Fruit fly (Drosophila melanogaster) whole organism, embryonic: ENCODE measurements around the gene CG13455.
A peak's percentile ranks its signal among the peaks of the same experiment; 100 is the strongest.

Experiments
- Atf-2 ChIP-seq: fragments of 200-800 bp; sonication (Bioruptor generic); optimal IDR thresholded peaks from 2 replicates; lab custom pipeline; 2016; ENCODE audit warnings: missing biosample characterization, missing genetic modification characterization
- B-H1 ChIP-seq: fragments of 200-800 bp; sonication (Bioruptor generic); IDR thresholded peaks from 3 replicates; pipeline ENCODE4 v1.3.6; 2022; ENCODE audit warnings: missing biosample characterization, missing genetic modification characterization
- B-H2 ChIP-seq: fragments of 200-800 bp; sonication (Bioruptor generic); optimal IDR thresholded peaks from 2 replicates; lab custom pipeline; 2018; ENCODE audit warnings: missing biosample characterization, mild to moderate bottlenecking, missing genetic modification characterization
- Bdp1 ChIP-seq: fragments of 200-800 bp; sonication (Bioruptor generic); optimal IDR thresholded peaks from 3 replicates; lab custom pipeline; 2016; ENCODE audit warnings: missing biosample characterization, missing genetic modification characterization
- Blimp-1 ChIP-seq: fragments of 200-800 bp; sonication (Bioruptor generic); optimal IDR thresholded peaks from 3 replicates; lab custom pipeline; 2018; ENCODE audit warnings: missing biosample characterization, missing genetic modification characterization, mild to moderate bottlenecking, moderate library complexity, missing genetic modification reagents
- CG11398 ChIP-seq: fragments of 200-800 bp; sonication (Bioruptor generic); optimal IDR thresholded peaks from 2 replicates; lab custom pipeline; 2016; ENCODE audit warnings: missing biosample characterization, missing genetic modification characterization
- CG12155 ChIP-seq: fragments of 200-800 bp; sonication (Bioruptor generic); optimal IDR thresholded peaks from 3 replicates; lab custom pipeline; 2016; ENCODE audit warnings: missing biosample characterization, missing genetic modification characterization
- CG12219 ChIP-seq: fragments of 200-800 bp; sonication (Bioruptor generic); optimal IDR thresholded peaks from 3 replicates; lab custom pipeline; 2018; ENCODE audit warnings: missing biosample characterization, mild to moderate bottlenecking, missing genetic modification characterization
- CG12391 ChIP-seq: fragments of 200-800 bp; sonication (Bioruptor generic); optimal IDR thresholded peaks from 3 replicates; lab custom pipeline; 2018; ENCODE audit warnings: missing biosample characterization, mild to moderate bottlenecking, missing genetic modification characterization, moderate library complexity
- CG12769 ChIP-seq: fragments of 200-800 bp; sonication (Bioruptor generic); optimal IDR thresholded peaks from 2 replicates; lab custom pipeline; 2019; ENCODE audit warnings: missing biosample characterization, mild to moderate bottlenecking, missing genetic modification characterization, moderate library complexity
- CG14014 ChIP-seq: fragments of 200-800 bp; sonication (Bioruptor generic); IDR thresholded peaks from 2 replicates; pipeline ENCODE4 v1.3.6; 2022; ENCODE audit warnings: missing biosample characterization, missing genetic modification characterization
- CG14860 ChIP-seq: fragments of 200-800 bp; sonication (Bioruptor generic); IDR thresholded peaks from 3 replicates; pipeline ENCODE4 v1.3.6; 2022; ENCODE audit warnings: missing biosample characterization, missing genetic modification characterization; ENCODE audit not compliant: partially characterized antibody
- CG1647 ChIP-seq: fragments of 200-800 bp; sonication (Bioruptor generic); optimal IDR thresholded peaks from 3 replicates; lab custom pipeline; 2016; ENCODE audit warnings: missing biosample characterization, missing genetic modification characterization
- CG17359 ChIP-seq: fragments of 200-800 bp; sonication (Bioruptor generic); optimal IDR thresholded peaks from 3 replicates; lab custom pipeline; 2018; ENCODE audit warnings: missing biosample characterization, mild to moderate bottlenecking, missing genetic modification characterization, moderate library complexity
- CG2120 ChIP-seq: fragments of 200-800 bp; sonication (Bioruptor generic); optimal IDR thresholded peaks from 3 replicates; lab custom pipeline; 2016; ENCODE audit warnings: missing biosample characterization, missing genetic modification characterization
- CG31224 ChIP-seq: fragments of 200-800 bp; sonication (Bioruptor generic); IDR thresholded peaks from 2 replicates; pipeline ENCODE4 v1.3.6; 2022; ENCODE audit warnings: missing biosample characterization, missing genetic modification characterization
- CG3838 ChIP-seq: fragments of 200-800 bp; sonication (Bioruptor generic); optimal IDR thresholded peaks from 3 replicates; lab custom pipeline; 2016; ENCODE audit warnings: missing biosample characterization, missing genetic modification characterization
- CG4854 ChIP-seq: fragments of 200-800 bp; sonication (Bioruptor generic); optimal IDR thresholded peaks from 2 replicates; lab custom pipeline; 2016; ENCODE audit warnings: missing biosample characterization, missing genetic modification characterization, inconsistent platforms
- CG6175 ChIP-seq: fragments of 200-800 bp; sonication (Bioruptor generic); IDR thresholded peaks from 3 replicates; pipeline ENCODE4 v1.3.6; 2022; ENCODE audit warnings: missing biosample characterization, missing genetic modification characterization
- CG6683 ChIP-seq: fragments of 200-800 bp; sonication (Bioruptor generic); optimal IDR thresholded peaks from 2 replicates; lab custom pipeline; 2017; ENCODE audit warnings: missing biosample characterization, mild to moderate bottlenecking, missing genetic modification characterization, missing genetic modification reagents
- CG6813 ChIP-seq: fragments of 200-800 bp; sonication (Bioruptor generic); optimal IDR thresholded peaks from 2 replicates; lab custom pipeline; 2017; ENCODE audit warnings: missing biosample characterization, missing genetic modification characterization, mild to moderate bottlenecking, moderate library complexity, missing genetic modification reagents
- CG6854 ChIP-seq: fragments of 200-800 bp; sonication (Bioruptor generic); optimal IDR thresholded peaks from 3 replicates; lab custom pipeline; 2017; ENCODE audit warnings: missing biosample characterization, mild to moderate bottlenecking, missing genetic modification characterization
- CG7372 ChIP-seq: fragments of 200-800 bp; sonication (Bioruptor generic); IDR thresholded peaks from 2 replicates; pipeline ENCODE4 v1.3.6; 2022; ENCODE audit warnings: missing biosample characterization, missing genetic modification characterization
- CG9817 ChIP-seq: fragments of 200-800 bp; sonication (Bioruptor generic); optimal IDR thresholded peaks from 2 replicates; lab custom pipeline; 2018; ENCODE audit warnings: missing biosample characterization, mild to moderate bottlenecking, missing genetic modification characterization, moderate library complexity
- ERR ChIP-seq: fragments of 200-800 bp; sonication (Bioruptor generic); optimal IDR thresholded peaks from 2 replicates; lab custom pipeline; 2016; ENCODE audit warnings: missing biosample characterization, missing genetic modification characterization
- HHEX ChIP-seq: fragments of 200-800 bp; sonication (Bioruptor generic); optimal IDR thresholded peaks from 3 replicates; lab custom pipeline; 2017; ENCODE audit warnings: missing biosample characterization, mild to moderate bottlenecking, missing genetic modification characterization, missing genetic modification reagents
- Hsf ChIP-seq: fragments of 200-800 bp; sonication (Bioruptor generic); optimal IDR thresholded peaks from 3 replicates; lab custom pipeline; 2016; ENCODE audit warnings: missing biosample characterization, missing genetic modification characterization
- NC2β ChIP-seq: fragments of 200-800 bp; sonication (Bioruptor generic); optimal IDR thresholded peaks from 2 replicates; lab custom pipeline; 2016; ENCODE audit warnings: missing biosample characterization, missing genetic modification characterization
- Optix ChIP-seq: fragments of 200-800 bp; sonication (Bioruptor generic); IDR thresholded peaks from 3 replicates; pipeline ENCODE4 v1.3.6; 2022; ENCODE audit warnings: missing biosample characterization, missing genetic modification characterization
- Poxn ChIP-seq: fragments of 200-800 bp; sonication (Bioruptor generic); IDR thresholded peaks from 2 replicates; pipeline ENCODE4 v1.3.6; 2022; ENCODE audit warnings: missing biosample characterization, missing genetic modification characterization
- Sox100B ChIP-seq: fragments of 200-800 bp; sonication (Bioruptor generic); optimal IDR thresholded peaks from 3 replicates; lab custom pipeline; 2018; ENCODE audit warnings: missing biosample characterization, mild to moderate bottlenecking, missing genetic modification characterization
- ac ChIP-seq: fragments of 200-800 bp; sonication (Bioruptor generic); optimal IDR thresholded peaks from 3 replicates; lab custom pipeline; 2017; ENCODE audit warnings: missing biosample characterization, mild to moderate bottlenecking, missing genetic modification characterization
- br ChIP-seq: fragments of >200 bp; optimal IDR thresholded peaks from 2 replicates; lab custom pipeline; 2017
- cad ChIP-seq: fragments of >200 bp; optimal IDR thresholded peaks from 2 replicates; lab custom pipeline; 2017; ENCODE audit warnings: missing biosample characterization, missing genetic modification characterization
- caup ChIP-seq: fragments of 200-800 bp; sonication (Bioruptor generic); optimal IDR thresholded peaks from 3 replicates; lab custom pipeline; 2017; ENCODE audit warnings: missing biosample characterization, mild to moderate bottlenecking, missing genetic modification characterization, moderate library complexity; ENCODE audit not compliant: severe bottlenecking
- chm ChIP-seq: fragments of 200-800 bp; sonication (Bioruptor generic); IDR thresholded peaks from 2 replicates; pipeline ENCODE4 v1.3.6; 2022; ENCODE audit warnings: missing biosample characterization, missing genetic modification characterization
- eyg ChIP-seq: fragments of 200-800 bp; sonication (Bioruptor generic); optimal IDR thresholded peaks from 3 replicates; lab custom pipeline; 2016; ENCODE audit warnings: missing biosample characterization, missing genetic modification characterization
- gcm ChIP-seq: fragments of 200-800 bp; sonication (Bioruptor generic); optimal IDR thresholded peaks from 2 replicates; lab custom pipeline; 2019; ENCODE audit warnings: missing biosample characterization, mild to moderate bottlenecking, missing genetic modification characterization, moderate library complexity
- jigr1 ChIP-seq: fragments of 200-800 bp; sonication (Bioruptor generic); IDR thresholded peaks from 3 replicates; pipeline ENCODE4 v1.3.6; 2022; ENCODE audit warnings: missing biosample characterization, missing genetic modification characterization
- knrl ChIP-seq: fragments of 200-800 bp; sonication (Bioruptor generic); IDR thresholded peaks from 3 replicates; pipeline ENCODE4 v1.3.6; 2022; ENCODE audit warnings: missing biosample characterization, missing genetic modification characterization; ENCODE audit not compliant: partially characterized antibody
- lbe ChIP-seq: fragments of 200-800 bp; sonication (Bioruptor generic); optimal IDR thresholded peaks from 2 replicates; lab custom pipeline; 2016; ENCODE audit warnings: missing biosample characterization, mild to moderate bottlenecking, missing genetic modification characterization
- luna ChIP-seq: fragments of 200-800 bp; sonication (Bioruptor generic); optimal IDR thresholded peaks from 2 replicates; lab custom pipeline; 2016; ENCODE audit warnings: missing biosample characterization, missing genetic modification characterization
- nerfin-2 ChIP-seq: fragments of 200-800 bp; sonication (Bioruptor generic); IDR thresholded peaks from 2 replicates; pipeline ENCODE4 v1.3.6; 2022; ENCODE audit warnings: missing biosample characterization, missing genetic modification characterization; ENCODE audit not compliant: partially characterized antibody
- otp ChIP-seq: fragments of 200-800 bp; sonication (Bioruptor generic); IDR thresholded peaks from 3 replicates; pipeline ENCODE4, ENCODE4 v1.3.6; 2022; ENCODE audit warnings: missing biosample characterization, missing genetic modification characterization
- phol ChIP-seq: fragments of 200-800 bp; sonication (Bioruptor generic); optimal IDR thresholded peaks from 3 replicates; lab custom pipeline; 2018; ENCODE audit warnings: missing biosample characterization, mild to moderate bottlenecking, missing genetic modification characterization, moderate library complexity
- pita ChIP-seq: fragments of 200-800 bp; sonication (Bioruptor generic); optimal IDR thresholded peaks from 2 replicates; lab custom pipeline; 2017; ENCODE audit warnings: missing biosample characterization, mild to moderate bottlenecking, missing genetic modification characterization
- ranshi ChIP-seq: fragments of 200-800 bp; sonication (Bioruptor generic); IDR thresholded peaks from 2 replicates; pipeline ENCODE4 v1.3.6; 2022; ENCODE audit warnings: missing biosample characterization, missing genetic modification characterization
- scrt ChIP-seq: fragments of 200-800 bp; sonication (Bioruptor generic); optimal IDR thresholded peaks from 2 replicates; lab custom pipeline; 2018; ENCODE audit warnings: missing biosample characterization, mild to moderate bottlenecking, missing genetic modification characterization, moderate library complexity
- wek ChIP-seq: fragments of 200-800 bp; sonication (Bioruptor generic); optimal IDR thresholded peaks from 3 replicates; lab custom pipeline; 2018; ENCODE audit warnings: missing biosample characterization, mild to moderate bottlenecking, missing genetic modification characterization, moderate library complexity
- zf30C ChIP-seq: fragments of 200-800 bp; sonication (Bioruptor generic); optimal IDR thresholded peaks from 3 replicates; lab custom pipeline; 2018; ENCODE audit warnings: missing biosample characterization, mild to moderate bottlenecking, missing genetic modification characterization

Gene CG13455

DNA sequence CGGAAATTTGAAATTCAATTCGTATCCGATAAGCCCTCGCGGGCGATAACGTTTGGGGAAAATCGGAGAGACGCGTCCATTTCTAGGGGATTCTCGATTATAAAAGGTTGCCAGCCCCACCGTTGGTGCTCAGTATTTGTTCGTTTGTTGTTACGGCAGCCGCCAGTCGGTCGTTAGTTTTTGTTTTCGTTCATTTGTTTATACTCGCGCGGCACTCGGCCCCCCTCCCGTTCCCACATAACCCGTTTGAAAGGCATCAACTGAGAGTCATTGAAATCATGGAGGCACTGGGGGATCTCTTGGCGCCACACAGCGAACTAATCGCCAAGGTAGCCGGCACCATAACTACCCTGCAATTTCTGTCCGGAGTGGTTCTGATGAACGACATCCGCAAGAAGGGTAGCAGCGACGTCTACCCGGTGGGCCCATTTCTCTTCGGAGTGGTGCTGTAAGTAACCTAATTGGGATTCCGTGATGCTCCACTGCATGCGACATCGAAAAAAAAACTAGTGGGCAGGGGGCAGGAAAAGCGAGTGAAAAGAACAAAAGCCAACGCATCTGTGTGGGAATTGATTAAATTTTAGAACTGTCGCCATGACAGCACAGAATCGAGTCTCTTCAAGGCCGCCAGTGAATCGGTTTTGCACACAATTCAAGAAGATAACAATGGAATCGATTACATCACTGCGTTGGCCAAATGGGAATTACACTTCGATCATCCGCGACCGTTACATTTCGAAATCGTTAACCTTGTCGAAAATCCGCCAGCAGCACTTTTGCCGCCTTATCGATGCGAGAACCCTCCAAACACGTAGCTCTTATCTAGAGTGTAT lies 4.7 kb downstream of the CG13455 start, which contains the start of gene CG7272 (continued):
- TF ChIP-seq chm (no peak), B-H1 (no peak), lbe (no peak), CG7372 (GFP tag; lab: Robert Waterston, UW) (no peak), Blimp-1 (peak; percentile 17), luna (no peak), Sox100B (GFP tag; lab: Kevin White, UChicago) (no peak), CG9817 (no peak), Optix (GFP tag; lab: Robert Waterston, UW) (no peak), ERR (GFP tag; lab: Kevin White, UChicago) (peak; percentile 31), CG17359 (no peak), otp (GFP tag; lab: Robert Waterston, UW) (0 out of 3 replicates have a peak, but pooled peaks have one; percentile 6), NC2β (GFP tag; lab: Kevin White, UChicago) (no peak), CG11398 (GFP tag; lab: Kevin White, UChicago) (no peak), CG6175 (0 out of 3 replicates have a peak, but pooled peaks have one; percentile 22), B-H2 (GFP tag; lab: Kevin White, UChicago) (peak; percentile 58), wek (GFP tag; lab: Kevin White, UChicago) (no peak), CG4854 (GFP tag; lab: Kevin White, UChicago) (no peak), CG1647 (GFP tag; lab: Kevin White, UChicago) (no peak), CG6683 (no peak), caup (GFP tag; lab: Kevin White, UChicago) (peak; percentile 38), CG2120 (GFP tag; lab: Kevin White, UChicago) (peak; percentile 49), gcm (peak; percentile 18), eyg (GFP tag; lab: Kevin White, UChicago) (peak; percentile 18), jigr1 (no peak), scrt (GFP tag; lab: Kevin White, UChicago) (no peak), knrl (no peak), pita (GFP tag; lab: Kevin White, UChicago) (no peak), ac (GFP tag; lab: Kevin White, UChicago) (no peak), Atf-2 (GFP tag; lab: Kevin White, UChicago) (no peak), CG6813 (no peak), HHEX (GFP tag; lab: Kevin White, UChicago) (no peak), CG12391 (no peak), CG12219 (GFP tag; lab: Kevin White, UChicago) (no peak), cad (GFP tag; lab: Kevin White, UChicago) (no peak), CG3838 (no peak), CG6854 (GFP tag; lab: Kevin White, UChicago) (no peak), CG14014 (GFP tag; lab: Robert Waterston, UW) (no peak; the same call in 1 of the 2 replicates), nerfin-2 (no peak), phol (no peak), Poxn (GFP tag; lab: Robert Waterston, UW) (no peak), CG12155 (no peak), ranshi (GFP tag; lab: Robert Waterston, UW) (no peak), Hsf (GFP tag; lab: Kevin White, UChicago) (no peak), CG12769 (peak; percentile 74), br (lab: Kevin White, UChicago) (no peak), Bdp1 (GFP tag; lab: Kevin White, UChicago) (no peak), CG31224 (no peak), zf30C (GFP tag; lab: Kevin White, UChicago) (no peak), CG14860 (GFP tag; lab: Robert Waterston, UW) (no peak)
